Worm (Caenorhabditis elegans): ENCODE data around the gene ZK381.62.

ce11 chrIV:7010195-7010594 lies 39.1 kb upstream of the ZK381.62 start:
- no peak for TF ChIP-seq unc-62 (GFP tag; optimal IDR thresholded peaks at IDR 0.05 in 1 of 2)
- TF ChIP-seq unc-62 (tag; optimal IDR thresholded peaks at IDR 0.05), result no peak
- TF ChIP-seq ama-1 (optimal IDR thresholded peaks at IDR 0.05), result no peak
- TF ChIP-seq lin-1 (GFP tag; IDR thresholded peaks at IDR 0.05), result no peak
- no peak for TF ChIP-seq lin-39 (tag; optimal IDR thresholded peaks at IDR 0.05)
- no peak for TF ChIP-seq jun-1 (tag; optimal IDR thresholded peaks at IDR 0.05)
- TF ChIP-seq set-16 (GFP tag; IDR thresholded peaks at IDR 0.05), result peak; percentile 68
- no peak for TF ChIP-seq F10B5.3 (tag; optimal IDR thresholded peaks at IDR 0.05)
- no peak for TF ChIP-seq fkh-10 (GFP tag; optimal IDR thresholded peaks at IDR 0.05)
- no peak for TF ChIP-seq lin-13 (GFP tag; optimal IDR thresholded peaks at IDR 0.05)
- TF ChIP-seq nhr-42 (GFP tag; IDR thresholded peaks at IDR 0.05), result no peak
- TF ChIP-seq mdl-1 (tag; optimal IDR thresholded peaks at IDR 0.05), result no peak

All from whole organism, L4 larva.